Worm (Caenorhabditis elegans) whole organism, L4 larva: ENCODE data around the gene sec-6.
A peak's percentile ranks its signal among the peaks of the same experiment; 100 is the strongest.

Experiments
- F10B5.3 ChIP-seq: sonication (generic microtip); optimal IDR thresholded peaks from 2 replicates; lab custom pipeline; 2016; ENCODE audit warnings: mild to moderate bottlenecking, missing genetic modification characterization, missing compliant biosample characterization
- F37D6.2 ChIP-seq: sonication (generic microtip); optimal IDR thresholded peaks from 2 replicates; lab custom pipeline; 2016; ENCODE audit warnings: mild to moderate bottlenecking, missing genetic modification characterization, missing compliant biosample characterization
- R02D3.7 ChIP-seq: fragments of 150-350 bp; sonication (generic microtip); optimal IDR thresholded peaks from 3 replicates; lab custom pipeline; 2014; ENCODE audit warnings: missing biosample characterization, missing genetic modification characterization
- T26A8.4 ChIP-seq: fragments of 200-800 bp; sonication (Bioruptor generic); IDR thresholded peaks from 2 replicates; pipeline ENCODE4 v1.3.6; 2022; ENCODE audit warnings: missing genetic modification characterization, missing compliant biosample characterization
- Y5F2A.4 ChIP-seq: fragments of 200-800 bp; sonication (Bioruptor generic); optimal IDR thresholded peaks from 2 replicates; lab custom pipeline; 2018; ENCODE audit warnings: mild to moderate bottlenecking, missing genetic modification characterization, missing compliant biosample characterization
- Y75B8A.6 ChIP-seq: fragments of 200-800 bp; sonication (Bioruptor generic); IDR thresholded peaks from 2 replicates; pipeline ENCODE4 v1.3.6; 2022; ENCODE audit warnings: missing genetic modification reagents, missing genetic modification characterization, missing compliant biosample characterization
- ZK337.2 ChIP-seq: fragments of 200-800 bp; sonication (Bioruptor generic); IDR thresholded peaks from 2 replicates; pipeline ENCODE4 v1.3.6; 2022; ENCODE audit warnings: missing genetic modification reagents, missing genetic modification characterization, missing compliant biosample characterization
- aha-1 ChIP-seq: fragments of 150-350 bp; peaks from one replicate; lab custom pipeline; 2014; ENCODE audit warnings: missing biosample characterization, missing genetic modification characterization
- aly-2 ChIP-seq: sonication (generic microtip); optimal IDR thresholded peaks from 2 replicates; lab custom pipeline; 2018; ENCODE audit warnings: missing biosample characterization, missing genetic modification characterization
- ceh-44 ChIP-seq: fragments of 200-800 bp; sonication (Bioruptor generic); IDR thresholded peaks from 2 replicates; pipeline ENCODE4 v1.3.6; 2022; ENCODE audit warnings: missing genetic modification reagents, missing genetic modification characterization, missing compliant biosample characterization
- cey-2 ChIP-seq: sonication (generic microtip); optimal IDR thresholded peaks from 3 replicates; lab custom pipeline; 2017; ENCODE audit warnings: missing genetic modification characterization, mild to moderate bottlenecking, missing compliant biosample characterization, antibody characterized with exemption, borderline replicate concordance; ENCODE audit not compliant: insufficient read depth
- daf-12 ChIP-seq: fragments of 150-350 bp; optimal IDR thresholded peaks from 2 replicates; lab custom pipeline; 2014; ENCODE audit warnings: missing biosample characterization, missing genetic modification reagents, missing genetic modification characterization
- daf-16 ChIP-seq, 3 experiments: sonication (generic microtip); optimal IDR thresholded peaks; 2 replicates each; lab custom pipeline; 2016 to 2017; ENCODE audit warnings: missing genetic modification characterization in 3 of 3, missing genetic modification reagents in 3 of 3, mild to moderate bottlenecking in 2 of 3, missing compliant biosample characterization in 2 of 3, missing biosample characterization in 1 of 3, moderate library complexity in 1 of 3
- dmd-6 ChIP-seq: fragments of 200-800 bp; sonication (Bioruptor generic); IDR thresholded peaks from 2 replicates; pipeline ENCODE4 v1.3.6; 2022; ENCODE audit warnings: missing genetic modification reagents, missing genetic modification characterization, missing compliant biosample characterization
- dve-1 ChIP-seq: sonication (generic microtip); optimal IDR thresholded peaks from 2 replicates; lab custom pipeline; 2017; ENCODE audit warnings: antibody characterized with exemption, mild to moderate bottlenecking, missing genetic modification characterization, missing compliant biosample characterization; ENCODE audit not compliant: insufficient read depth
- fkh-10 ChIP-seq: fragments of 150-350 bp; optimal IDR thresholded peaks from 2 replicates; lab custom pipeline; 2014; ENCODE audit warnings: missing biosample characterization, missing genetic modification reagents, missing genetic modification characterization
- fos-1 ChIP-seq: fragments of 150-350 bp; optimal IDR thresholded peaks from 2 replicates; lab custom pipeline; 2014; ENCODE audit warnings: missing biosample characterization, missing genetic modification characterization
- gei-8 ChIP-seq: fragments of 200-800 bp; sonication (Bioruptor generic); optimal IDR thresholded peaks from 2 replicates; lab custom pipeline; 2018; ENCODE audit warnings: mild to moderate bottlenecking, missing genetic modification characterization, missing compliant biosample characterization
- hif-1 ChIP-seq, 2 experiments: sonication (generic microtip); optimal IDR thresholded peaks; 2 replicates each; lab custom pipeline; 2016 to 2017; ENCODE audit warnings: missing compliant biosample characterization in 2 of 2, missing genetic modification characterization in 2 of 2, missing genetic modification reagents in 2 of 2, missing genotype in 2 of 2, mild to moderate bottlenecking in 1 of 2
- hlh-11 ChIP-seq: fragments of 200-800 bp; sonication (Bioruptor generic); optimal IDR thresholded peaks from 2 replicates; lab custom pipeline; 2018; ENCODE audit warnings: mild to moderate bottlenecking, missing genetic modification characterization, missing compliant biosample characterization
- jun-1 ChIP-seq: fragments of 150-350 bp; optimal IDR thresholded peaks from 2 replicates; lab custom pipeline; 2014; ENCODE audit warnings: missing biosample characterization, missing genetic modification reagents, missing genetic modification characterization
- lim-7 ChIP-seq: fragments of 200-800 bp; sonication (Bioruptor generic); IDR thresholded peaks from 2 replicates; pipeline ENCODE4 v1.3.6; 2022; ENCODE audit warnings: missing genetic modification characterization, missing compliant biosample characterization
- lin-1 ChIP-seq: fragments of 200-800 bp; sonication (Bioruptor generic); IDR thresholded peaks from 2 replicates; pipeline ENCODE4 v1.3.6; 2022; ENCODE audit warnings: missing genetic modification reagents, missing genetic modification characterization, missing compliant biosample characterization
- lir-3 ChIP-seq: sonication (generic microtip); optimal IDR thresholded peaks from 2 replicates; lab custom pipeline; 2016; ENCODE audit warnings: mild to moderate bottlenecking, missing genetic modification characterization, missing compliant biosample characterization
- mxl-2 ChIP-seq: fragments of 200-800 bp; sonication (Bioruptor generic); conservative IDR thresholded peaks from 2 replicates; pipeline ENCODE4 v1.3.6; 2022; ENCODE audit warnings: missing genetic modification reagents, missing genetic modification characterization, missing compliant biosample characterization
- nhr-10 ChIP-seq: fragments of 150-350 bp; optimal IDR thresholded peaks from 2 replicates; lab custom pipeline; 2014; ENCODE audit warnings: missing biosample characterization, missing genetic modification characterization
- nhr-237 ChIP-seq: sonication (generic microtip); optimal IDR thresholded peaks from 2 replicates; lab custom pipeline; 2017; ENCODE audit warnings: missing biosample characterization, missing genetic modification characterization
- nhr-28 ChIP-seq: fragments of 150-350 bp; optimal IDR thresholded peaks from 2 replicates; lab custom pipeline; 2014; ENCODE audit warnings: missing biosample characterization, missing genetic modification characterization
- nhr-42 ChIP-seq: fragments of 200-800 bp; sonication (Bioruptor generic); IDR thresholded peaks from 2 replicates; pipeline ENCODE4 v1.3.6; 2022; ENCODE audit warnings: missing genetic modification characterization, missing compliant biosample characterization
- nhr-77 ChIP-seq: fragments of 150-350 bp; optimal IDR thresholded peaks from 2 replicates; lab custom pipeline; 2014; ENCODE audit warnings: missing biosample characterization, missing genetic modification characterization
- pha-4 ChIP-seq, 2 experiments: fragments of 150-350 bp in 1 of 2; fragments of 200-800 bp in 1 of 2; sonication (Bioruptor generic) in 1 of 2; IDR thresholded peaks in 1 of 2; optimal IDR thresholded peaks in 1 of 2; 2 replicates each; pipeline versions ENCODE4 v1.3.6 to Lab custom; 2014 to 2022; ENCODE audit warnings: missing genetic modification characterization in 2 of 2, missing genetic modification reagents in 2 of 2, missing biosample characterization in 1 of 2, missing compliant biosample characterization in 1 of 2
- php-3 ChIP-seq: fragments of 200-800 bp; sonication (Bioruptor generic); IDR thresholded peaks from 2 replicates; pipeline ENCODE4 v1.3.6; 2022; ENCODE audit warnings: missing genetic modification reagents, missing genetic modification characterization, missing compliant biosample characterization
- pqm-1 ChIP-seq: sonication (generic microtip); optimal IDR thresholded peaks from 2 replicates; lab custom pipeline; 2017; ENCODE audit warnings: missing biosample characterization, missing genetic modification characterization
- rbr-2 ChIP-seq: sonication (generic microtip); optimal IDR thresholded peaks from 2 replicates; lab custom pipeline; 2016; ENCODE audit warnings: missing genotype, missing genetic modification characterization, missing compliant biosample characterization
- saeg-2 ChIP-seq: fragments of 200-800 bp; sonication (Bioruptor generic); IDR thresholded peaks from 2 replicates; pipeline ENCODE4 v1.3.6; 2022; ENCODE audit warnings: missing genetic modification reagents, missing genetic modification characterization, missing compliant biosample characterization
- set-16 ChIP-seq: fragments of 200-800 bp; sonication (Bioruptor generic); IDR thresholded peaks from 2 replicates; pipeline ENCODE4 v1.3.6; 2022; ENCODE audit warnings: missing genetic modification reagents, missing genetic modification characterization, missing compliant biosample characterization
- spr-3 ChIP-seq: fragments of 200-800 bp; sonication (Bioruptor generic); optimal IDR thresholded peaks from 2 replicates; lab custom pipeline; 2018; ENCODE audit warnings: mild to moderate bottlenecking, missing genetic modification characterization, missing compliant biosample characterization
- unc-62 ChIP-seq, 3 experiments: fragments of 150-350 bp in 1 of 3; sonication (generic microtip); optimal IDR thresholded peaks in 2 of 3; peaks in 1 of 3; 1 replicate in 1 of 3; 2 replicates in 2 of 3; lab custom pipeline; 2014 to 2017; ENCODE audit warnings: missing biosample characterization in 3 of 3, missing genetic modification characterization in 3 of 3, missing genetic modification reagents in 3 of 3, missing genotype in 1 of 3
- zip-11 ChIP-seq: fragments of 200-800 bp; sonication (Bioruptor generic); IDR thresholded peaks from 2 replicates; pipeline ENCODE4 v1.3.6; 2022; ENCODE audit warnings: missing genetic modification characterization, missing compliant biosample characterization

The sec-6 gene

DNA sequence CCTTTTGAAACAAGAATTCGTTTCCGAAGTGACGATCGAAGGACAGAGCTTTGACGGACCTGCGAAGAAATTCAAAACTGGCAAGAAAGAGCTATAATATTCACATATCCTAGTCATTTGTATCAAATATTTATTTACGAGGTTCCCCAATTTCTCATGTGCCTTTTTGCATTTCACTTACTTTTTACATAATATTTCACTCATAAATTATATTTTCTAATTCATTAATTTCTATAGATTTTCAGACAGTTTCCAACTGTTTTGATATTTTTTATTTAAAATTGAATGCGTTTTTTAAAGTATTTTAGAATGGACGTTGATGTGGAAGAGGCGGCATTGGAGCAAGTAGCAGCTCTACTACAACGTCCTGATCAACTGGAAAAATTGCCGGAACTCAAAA lies at the start of gene sec-6:
Gene sec-6, plus strand, starts transcription at position 301 of the 400 bp plus-strand sequence.
- TF ChIP-seq set-16 (GFP tag; lab: Robert Waterston, UW) = no peak
- TF ChIP-seq unc-62 (GFP tag; optimal IDR thresholded peaks at IDR 0.05 in 1 of 2; lab: Kevin White, UChicago) = no peak
- TF ChIP-seq unc-62 (tag; optimal IDR thresholded peaks at IDR 0.05; lab: Kevin White, UChicago) = no peak
- TF ChIP-seq fkh-10 (GFP tag; lab: Kevin White, UChicago) = no peak
- no peak for TF ChIP-seq T26A8.4 (GFP tag; lab: Robert Waterston, UW)
- TF ChIP-seq nhr-237 (tag; lab: Kevin White, UChicago) = no peak
- TF ChIP-seq ZK337.2 (GFP tag; lab: Robert Waterston, UW) = no peak
- TF ChIP-seq php-3 = no peak
- TF ChIP-seq jun-1 = no peak
- no peak for TF ChIP-seq nhr-42
- TF ChIP-seq aly-2 (tag; lab: Kevin White, UChicago) = no peak
- TF ChIP-seq ceh-44 (GFP tag; lab: Robert Waterston, UW) = no peak
- TF ChIP-seq F37D6.2 = no peak
- TF ChIP-seq F10B5.3 (tag; lab: Kevin White, UChicago) = no peak
- TF ChIP-seq nhr-10 (tag; lab: Kevin White, UChicago) = no peak

DNA sequence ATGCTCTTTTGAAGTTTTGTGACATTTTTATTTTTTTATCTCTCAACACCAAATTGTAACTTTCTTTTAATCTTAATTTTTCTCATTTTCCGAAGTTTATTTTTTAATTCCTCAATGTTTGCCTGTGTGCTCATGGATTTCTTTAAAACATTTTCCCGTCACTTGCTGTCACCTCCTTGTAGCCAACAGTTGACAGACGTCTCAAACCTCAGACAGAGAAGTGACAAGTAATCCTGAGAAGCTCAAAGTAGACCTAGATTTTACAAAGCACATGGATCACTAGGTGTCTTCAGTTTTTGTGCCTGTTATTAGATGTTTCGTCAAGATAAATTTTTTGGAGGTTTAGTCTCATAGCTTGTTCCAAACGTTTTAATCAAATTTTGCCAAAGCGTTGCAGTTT lies 49.6 kb upstream of the sec-6 start:
- TF ChIP-seq R02D3.7 (tag; lab: Kevin White, UChicago) (no peak), aly-2 (tag; lab: Kevin White, UChicago) (no peak), unc-62 (GFP tag; optimal IDR thresholded peaks at IDR 0.05 in 1 of 2; lab: Kevin White, UChicago) (peak in 1 of 2 experiments; percentile 91), unc-62 (tag; optimal IDR thresholded peaks at IDR 0.05; lab: Kevin White, UChicago) (no peak)

DNA sequence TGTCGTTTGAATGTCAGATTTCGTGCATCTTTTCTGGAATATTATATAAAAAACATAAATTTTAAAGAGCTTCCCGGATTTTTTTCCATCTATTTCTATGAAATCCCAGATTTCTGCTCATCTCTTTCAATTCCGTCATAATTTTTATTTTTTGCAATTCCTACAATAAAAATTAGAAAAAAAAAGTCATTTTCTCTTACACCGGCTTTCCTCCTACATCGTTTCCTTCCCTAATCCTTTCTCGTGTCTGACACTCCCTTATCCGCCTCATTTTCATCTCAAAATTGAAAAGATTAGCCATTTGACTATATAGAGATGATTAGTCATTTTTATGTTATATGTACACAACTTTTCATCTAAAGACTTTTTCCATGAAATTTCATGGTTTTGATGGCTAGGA lies 48.6 kb upstream of the sec-6 start:
- TF ChIP-seq set-16 (GFP tag; lab: Robert Waterston, UW) (no peak), aha-1 (peak; percentile 83)

DNA sequence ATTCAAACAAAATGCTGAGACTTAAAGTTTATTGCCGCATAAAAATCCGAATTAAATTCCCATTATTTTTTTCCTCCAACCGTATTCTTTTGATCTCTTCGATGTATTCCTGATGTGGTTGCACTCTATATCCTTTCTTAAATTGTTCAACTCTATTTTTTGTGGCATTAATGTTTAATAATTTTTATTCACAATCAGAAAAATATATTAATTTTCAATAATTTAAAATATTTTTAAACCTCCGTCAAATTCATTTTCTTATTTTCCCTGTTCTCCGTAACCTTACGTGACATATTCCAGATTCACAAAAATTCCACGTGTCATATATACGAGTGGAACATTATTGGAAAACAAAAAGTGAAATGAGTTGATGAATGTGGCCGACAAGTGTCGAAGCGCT lies 47.6 kb upstream of the sec-6 start, which contains the start of gene gcy-12:
Gene gcy-12, plus strand, starts transcription at position 301 of the 400 bp plus-strand sequence.
- TF ChIP-seq saeg-2 (GFP tag; lab: Robert Waterston, UW) = no peak
- TF ChIP-seq lir-3 (tag; lab: Kevin White, UChicago) = no peak
- no peak for TF ChIP-seq daf-12 (tag; lab: Kevin White, UChicago)
- TF ChIP-seq mxl-2 (GFP tag; lab: Robert Waterston, UW) = no peak
- TF ChIP-seq lim-7 (GFP tag; lab: Robert Waterston, UW) = no peak
- TF ChIP-seq dve-1 = no peak
- no peak for TF ChIP-seq hif-1 (tag; optimal IDR thresholded peaks at IDR 0.05; lab: Kevin White, UChicago)
- TF ChIP-seq fos-1 (tag; lab: Kevin White, UChicago) = no peak
- TF ChIP-seq, all 104 proteins: peak for 0

DNA sequence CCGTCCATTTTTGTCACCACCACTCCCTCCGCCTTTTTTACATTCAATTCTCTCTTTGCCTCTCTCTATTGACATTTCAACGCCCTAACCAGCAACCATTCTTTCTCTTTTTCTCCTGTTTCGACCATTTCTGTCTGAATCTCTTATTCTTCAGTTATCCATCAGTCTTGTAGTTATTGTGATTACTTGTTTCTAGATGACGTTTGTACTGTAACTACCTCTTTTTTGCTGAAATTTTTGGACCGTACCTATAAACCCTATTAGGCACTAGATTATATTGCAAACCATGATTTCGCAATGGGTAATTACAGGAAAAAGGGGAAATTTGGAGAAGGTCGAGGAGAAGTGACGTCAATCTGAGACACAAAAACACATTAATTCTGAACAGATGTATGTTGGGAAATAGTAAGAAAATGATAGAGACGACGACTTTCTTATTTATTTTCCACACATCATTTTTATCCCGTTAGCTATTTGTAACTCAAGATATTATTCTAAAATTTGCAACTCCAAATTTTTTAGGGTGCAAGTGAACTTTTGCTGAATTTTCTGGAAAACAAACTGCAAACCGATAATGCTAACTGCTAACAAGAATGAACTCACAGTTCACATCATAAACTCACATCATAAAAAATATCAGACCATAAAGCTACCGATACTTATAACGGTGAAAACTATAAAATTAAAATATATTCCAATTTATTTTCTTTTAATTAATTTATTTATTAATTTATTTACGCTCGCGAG lies 39.0 kb upstream of the sec-6 start:
- TF ChIP-seq nhr-77 (tag; lab: Kevin White, UChicago) = peak; percentile 99
- TF ChIP-seq pha-4 (GFP tag; IDR thresholded peaks at IDR 0.05; lab: Robert Waterston, UW) = no peak
- TF ChIP-seq pha-4 (tag; optimal IDR thresholded peaks at IDR 0.05; lab: Kevin White, UChicago) = peak; percentile 81
- peak; percentile 62; the same call in 1 of the 2 replicates for TF ChIP-seq dmd-6 (GFP tag; lab: Robert Waterston, UW)
- TF ChIP-seq unc-62 (GFP tag; optimal IDR thresholded peaks at IDR 0.05 in 1 of 2; lab: Kevin White, UChicago) = peak in 1 of 2 experiments; percentile 97
- no peak for TF ChIP-seq unc-62 (tag; optimal IDR thresholded peaks at IDR 0.05; lab: Kevin White, UChicago)
- TF ChIP-seq dve-1 = peak; percentile 56
- TF ChIP-seq Y5F2A.4 (GFP tag; lab: Kevin White, UChicago) = no peak
- TF ChIP-seq cey-2 (tag; lab: Kevin White, UChicago) = peak; percentile 34
- TF ChIP-seq gei-8 (GFP tag; lab: Kevin White, UChicago) = no peak
- TF ChIP-seq rbr-2 (tag; lab: Kevin White, UChicago) = peak; percentile 7
- no peak for TF ChIP-seq Y75B8A.6 (GFP tag; lab: Robert Waterston, UW)
- TF ChIP-seq zip-11 (GFP tag; lab: Robert Waterston, UW) = no peak
- TF ChIP-seq nhr-28 = peak; percentile 97
- TF ChIP-seq hlh-11 (tag; lab: Kevin White, UChicago) = peak; percentile 31
- no peak for TF ChIP-seq spr-3 (GFP tag; lab: Kevin White, UChicago)
- no peak for TF ChIP-seq lin-1 (GFP tag; lab: Robert Waterston, UW)
- no peak for TF ChIP-seq nhr-237 (tag; lab: Kevin White, UChicago)
- peak; percentile 70 for TF ChIP-seq pqm-1
- TF ChIP-seq daf-16 (GFP tag; optimal IDR thresholded peaks at IDR 0.05; lab: Kevin White, UChicago) = no peak
- peak; percentile 56 for TF ChIP-seq daf-16 (tag; optimal IDR thresholded peaks at IDR 0.05; lab: Kevin White, UChicago)
- peak in 1 of 2 experiments; percentile 10 for TF ChIP-seq hif-1 (tag; optimal IDR thresholded peaks at IDR 0.05; lab: Kevin White, UChicago)
- no peak for TF ChIP-seq nhr-10 (tag; lab: Kevin White, UChicago)
